Fruit fly (Drosophila melanogaster): ENCODE results near the gene CG5953.

CG5953 gene

dm6 chr2L:16500469-16500868 lies 32.2 kb downstream of the CG5953 start (continued):
- peak; percentile 97 for TF ChIP-seq ara (GFP tag; IDR thresholded peaks at IDR 0.05)
- TF ChIP-seq Dfd (GFP tag; optimal IDR thresholded peaks at IDR 0.05) = no peak
- TF ChIP-seq Dad (GFP tag; optimal IDR thresholded peaks at IDR 0.05) = peak; percentile 73
- peak; percentile 90 for TF ChIP-seq Atf6 (GFP tag; IDR thresholded peaks at IDR 0.05)
- peak; percentile 87 for TF ChIP-seq gt (GFP tag; IDR thresholded peaks at IDR 0.05)
- peak; percentile 74 for TF ChIP-seq Camta (GFP tag; optimal IDR thresholded peaks at IDR 0.05)
- peak; percentile 76 for TF ChIP-seq dati (GFP tag; IDR thresholded peaks at IDR 0.05)
- TF ChIP-seq her (GFP tag; optimal IDR thresholded peaks at IDR 0.05) = peak; percentile 64
- TF ChIP-seq CG32772 (GFP tag; IDR thresholded peaks at IDR 0.05) = peak; percentile 94
- TF ChIP-seq Sox100B (GFP tag; optimal IDR thresholded peaks at IDR 0.05) = peak; percentile 78
- TF ChIP-seq Fer1 (GFP tag; optimal IDR thresholded peaks at IDR 0.05) = peak; percentile 87
- TF ChIP-seq esg (GFP tag; conservative IDR thresholded peaks at IDR 0.05) = peak; percentile 93
- TF ChIP-seq Lim3 (GFP tag; IDR thresholded peaks at IDR 0.05) = peak; percentile 70; the same call in 1 of the 2 replicates
- TF ChIP-seq CG11504 (tag; optimal IDR thresholded peaks at IDR 0.05) = peak; percentile 92
- TF ChIP-seq CG12391 (tag; optimal IDR thresholded peaks at IDR 0.05) = peak; percentile 93
- peak; percentile 39 for TF ChIP-seq CG10274 (GFP tag; optimal IDR thresholded peaks at IDR 0.05)
- TF ChIP-seq sens (GFP tag) = peak; percentile 69
- TF ChIP-seq D19A (tag; optimal IDR thresholded peaks at IDR 0.05) = peak; percentile 77
- TF ChIP-seq insv (GFP tag; optimal IDR thresholded peaks at IDR 0.05) = peak in 1 of 2 experiments; percentile 48
- peak; percentile 93 for TF ChIP-seq CG10959 (GFP tag; IDR thresholded peaks at IDR 0.05)
- peak; percentile 75 for TF ChIP-seq CG10431 (GFP tag; optimal IDR thresholded peaks at IDR 0.05)
- TF ChIP-seq CG13775 (GFP tag; optimal IDR thresholded peaks at IDR 0.05) = peak; percentile 85
- TF ChIP-seq CG14050 (GFP tag; IDR thresholded peaks at IDR 0.05) = peak; percentile 87
- peak; percentile 69 for TF ChIP-seq CG8944 (GFP tag; optimal IDR thresholded peaks at IDR 0.05)
- no peak for TF ChIP-seq Trl (optimal IDR thresholded peaks at IDR 0.05)
- TF ChIP-seq Trl (GFP tag; optimal IDR thresholded peaks at IDR 0.05) = peak; percentile 93
- TF ChIP-seq Hand (GFP tag; optimal IDR thresholded peaks at IDR 0.05) = peak; percentile 84
- TF ChIP-seq E2f2 (GFP tag; IDR thresholded peaks at IDR 0.05) = peak; percentile 72
- no peak for TF ChIP-seq inv (GFP tag; IDR thresholded peaks at IDR 0.05; ENCODE audit: partially characterized antibody)
- TF ChIP-seq Rfx (GFP tag; IDR thresholded peaks at IDR 0.05) = peak; percentile 92
- peak; percentile 89 for TF ChIP-seq salm (tag; optimal IDR thresholded peaks at IDR 0.05)
- peak; percentile 64 to 92 for TF ChIP-seq dpn (GFP tag; optimal IDR thresholded peaks at IDR 0.05)
- peak; percentile 87 for TF ChIP-seq CG2889 (GFP tag; IDR thresholded peaks at IDR 0.05)
- peak; percentile 52 for TF ChIP-seq p53 (GFP tag; optimal IDR thresholded peaks at IDR 0.05)
- peak; percentile 88 for TF ChIP-seq CG15696 (tag; optimal IDR thresholded peaks at IDR 0.05)
- TF ChIP-seq CG13296 (GFP tag; optimal IDR thresholded peaks at IDR 0.05) = peak; percentile 76
- peak; percentile 77 for TF ChIP-seq klu (GFP tag; IDR thresholded peaks at IDR 0.05)
- TF ChIP-seq Med (GFP tag) = peak; percentile 94
- peak; percentile 87 for TF ChIP-seq bab2 (GFP tag; optimal IDR thresholded peaks at IDR 0.05)
- peak; percentile 80 for TF ChIP-seq cato (GFP tag; optimal IDR thresholded peaks at IDR 0.05; ENCODE audit: borderline replicate concordance)
- peak; percentile 82 for TF ChIP-seq Nf-YA (GFP tag; IDR thresholded peaks at IDR 0.05)
- peak; percentile 94 for TF ChIP-seq sisA (GFP tag; IDR thresholded peaks at IDR 0.05)
- TF ChIP-seq so (GFP tag; IDR thresholded peaks at IDR 0.05) = peak; percentile 90; the same call in 2 of the 3 replicates
- peak; percentile 94 for TF ChIP-seq gem (tag; optimal IDR thresholded peaks at IDR 0.05)
- TF ChIP-seq jing (GFP tag; optimal IDR thresholded peaks at IDR 0.05) = peak; percentile 80
- no peak for TF ChIP-seq CG14860 (GFP tag; IDR thresholded peaks at IDR 0.05; ENCODE audit: partially characterized antibody)
- TF ChIP-seq phol (tag; optimal IDR thresholded peaks at IDR 0.05) = peak; percentile 84
- no peak for TF ChIP-seq CG1832 (GFP tag; optimal IDR thresholded peaks at IDR 0.05)
- TF ChIP-seq sqz (GFP tag; optimal IDR thresholded peaks at IDR 0.05) = peak; percentile 87
- TF ChIP-seq gcm (GFP tag; optimal IDR thresholded peaks at IDR 0.05) = peak; percentile 98
- TF ChIP-seq slou (GFP tag; optimal IDR thresholded peaks at IDR 0.05) = peak; percentile 64
- TF ChIP-seq D19B (GFP tag; optimal IDR thresholded peaks at IDR 0.05) = peak; percentile 24
